Worm (Caenorhabditis elegans) whole organism, L4 larva: ENCODE data around the gene F49C5.11.

Experiments used
- D1046.2 ChIP-seq: fragments of 200-800 bp; sonication (Bioruptor generic); IDR thresholded peaks from 2 replicates; pipeline ENCODE4 v1.3.6; 2022; ENCODE audit warnings: missing genetic modification characterization, missing compliant biosample characterization
- F10B5.3 ChIP-seq: sonication (generic microtip); optimal IDR thresholded peaks from 2 replicates; lab custom pipeline; 2016; ENCODE audit warnings: mild to moderate bottlenecking, missing genetic modification characterization, missing compliant biosample characterization
- F26F4.8 ChIP-seq: fragments of 200-800 bp; sonication (Bioruptor generic); conservative IDR thresholded peaks from 2 replicates; pipeline ENCODE4 v1.3.6; 2022; ENCODE audit warnings: missing genetic modification characterization, missing compliant biosample characterization
- F44E2.7 ChIP-seq: fragments of 200-800 bp; sonication (Bioruptor generic); IDR thresholded peaks from 2 replicates; pipeline ENCODE4 v2.1.2; 2022; ENCODE audit warnings: missing genetic modification characterization, missing compliant biosample characterization
- F49E8.2 ChIP-seq: sonication (generic microtip); optimal IDR thresholded peaks from 2 replicates; lab custom pipeline; 2016; ENCODE audit warnings: missing compliant biosample characterization, mild to moderate bottlenecking, missing genetic modification characterization, borderline replicate concordance
- Y5F2A.4 ChIP-seq: fragments of 200-800 bp; sonication (Bioruptor generic); optimal IDR thresholded peaks from 2 replicates; lab custom pipeline; 2018; ENCODE audit warnings: mild to moderate bottlenecking, missing genetic modification characterization, missing compliant biosample characterization
- ZK337.2 ChIP-seq: fragments of 200-800 bp; sonication (Bioruptor generic); IDR thresholded peaks from 2 replicates; pipeline ENCODE4 v1.3.6; 2022; ENCODE audit warnings: missing genetic modification reagents, missing genetic modification characterization, missing compliant biosample characterization
- aly-2 ChIP-seq: sonication (generic microtip); optimal IDR thresholded peaks from 2 replicates; lab custom pipeline; 2018; ENCODE audit warnings: missing biosample characterization, missing genetic modification characterization
- ceh-28 ChIP-seq: fragments of 150-350 bp; optimal IDR thresholded peaks from 2 replicates; lab custom pipeline; 2014; ENCODE audit warnings: missing biosample characterization, missing genetic modification reagents, missing genetic modification characterization
- ceh-32 ChIP-seq: sonication (generic microtip); optimal IDR thresholded peaks from 2 replicates; lab custom pipeline; 2016; ENCODE audit warnings: mild to moderate bottlenecking, missing genetic modification characterization, missing compliant biosample characterization; ENCODE audit not compliant: poor library complexity
- ceh-82 ChIP-seq: sonication (generic microtip); optimal IDR thresholded peaks from 2 replicates; lab custom pipeline; 2017; ENCODE audit warnings: missing biosample characterization, missing genetic modification characterization
- ces-1 ChIP-seq: fragments of 150-350 bp; sonication (generic microtip); optimal IDR thresholded peaks from 4 replicates; lab custom pipeline; 2014; ENCODE audit warnings: missing biosample characterization, missing genetic modification reagents, missing genetic modification characterization
- cey-2 ChIP-seq: sonication (generic microtip); optimal IDR thresholded peaks from 3 replicates; lab custom pipeline; 2017; ENCODE audit warnings: missing genetic modification characterization, mild to moderate bottlenecking, missing compliant biosample characterization, antibody characterized with exemption, borderline replicate concordance; ENCODE audit not compliant: insufficient read depth
- ctbp-1 ChIP-seq: fragments of 200-800 bp; sonication (Bioruptor generic); IDR thresholded peaks from 2 replicates; pipeline ENCODE4 v1.3.6; 2022; ENCODE audit warnings: missing genetic modification reagents, missing genetic modification characterization, missing compliant biosample characterization
- hlh-11 ChIP-seq: fragments of 200-800 bp; sonication (Bioruptor generic); optimal IDR thresholded peaks from 2 replicates; lab custom pipeline; 2018; ENCODE audit warnings: mild to moderate bottlenecking, missing genetic modification characterization, missing compliant biosample characterization
- hmg-1.1 ChIP-seq: fragments of 200-800 bp; sonication (Bioruptor generic); IDR thresholded peaks from 2 replicates; pipeline ENCODE4 v1.3.6; 2022; ENCODE audit warnings: missing genetic modification reagents, missing genetic modification characterization, missing compliant biosample characterization
- lin-15B ChIP-seq: fragments of 150-350 bp; sonication (generic microtip); optimal IDR thresholded peaks from 3 replicates; lab custom pipeline; 2014; ENCODE audit warnings: missing biosample characterization, missing genetic modification characterization
- lin-38 ChIP-seq: fragments of 200-800 bp; sonication (Bioruptor generic); IDR thresholded peaks from 2 replicates; pipeline ENCODE4 v1.3.6; 2022; ENCODE audit warnings: missing genetic modification reagents, missing genetic modification characterization, missing compliant biosample characterization
- lsy-2 ChIP-seq, 2 experiments: fragments of 150-350 bp in 1 of 2; sonication (generic microtip) in 1 of 2; optimal IDR thresholded peaks; 2 replicates each; lab custom pipeline; 2014 to 2017; ENCODE audit warnings: missing biosample characterization in 2 of 2, missing genetic modification characterization in 2 of 2
- madf-9 ChIP-seq: fragments of 200-800 bp; sonication (Bioruptor generic); conservative IDR thresholded peaks from 2 replicates; pipeline ENCODE4 v1.3.6; 2022; ENCODE audit warnings: missing genetic modification reagents, missing genetic modification characterization, missing compliant biosample characterization
- mep-1 ChIP-seq: fragments of 150-350 bp; sonication (generic microtip); optimal IDR thresholded peaks from 3 replicates; lab custom pipeline; 2014; ENCODE audit warnings: missing biosample characterization, missing genetic modification characterization
- mxl-2 ChIP-seq: fragments of 200-800 bp; sonication (Bioruptor generic); conservative IDR thresholded peaks from 2 replicates; pipeline ENCODE4 v1.3.6; 2022; ENCODE audit warnings: missing genetic modification reagents, missing genetic modification characterization, missing compliant biosample characterization
- nhr-10 ChIP-seq: fragments of 150-350 bp; optimal IDR thresholded peaks from 2 replicates; lab custom pipeline; 2014; ENCODE audit warnings: missing biosample characterization, missing genetic modification characterization
- nhr-11 ChIP-seq: fragments of 150-350 bp; optimal IDR thresholded peaks from 2 replicates; lab custom pipeline; 2014; ENCODE audit warnings: missing biosample characterization, missing genetic modification characterization
- nhr-28 ChIP-seq: fragments of 150-350 bp; optimal IDR thresholded peaks from 2 replicates; lab custom pipeline; 2014; ENCODE audit warnings: missing biosample characterization, missing genetic modification characterization
- nhr-6 ChIP-seq: fragments of 150-350 bp; optimal IDR thresholded peaks from 2 replicates; lab custom pipeline; 2014; ENCODE audit warnings: missing biosample characterization, missing genetic modification characterization
- pha-4 ChIP-seq, 2 experiments: fragments of 150-350 bp in 1 of 2; fragments of 200-800 bp in 1 of 2; sonication (Bioruptor generic) in 1 of 2; IDR thresholded peaks in 1 of 2; optimal IDR thresholded peaks in 1 of 2; 2 replicates each; pipeline versions ENCODE4 v1.3.6 to Lab custom; 2014 to 2022; ENCODE audit warnings: missing genetic modification characterization in 2 of 2, missing genetic modification reagents in 2 of 2, missing biosample characterization in 1 of 2, missing compliant biosample characterization in 1 of 2
- php-3 ChIP-seq: fragments of 200-800 bp; sonication (Bioruptor generic); IDR thresholded peaks from 2 replicates; pipeline ENCODE4 v1.3.6; 2022; ENCODE audit warnings: missing genetic modification reagents, missing genetic modification characterization, missing compliant biosample characterization
- pqm-1 ChIP-seq: sonication (generic microtip); optimal IDR thresholded peaks from 2 replicates; lab custom pipeline; 2017; ENCODE audit warnings: missing biosample characterization, missing genetic modification characterization
- set-16 ChIP-seq: fragments of 200-800 bp; sonication (Bioruptor generic); IDR thresholded peaks from 2 replicates; pipeline ENCODE4 v1.3.6; 2022; ENCODE audit warnings: missing genetic modification reagents, missing genetic modification characterization, missing compliant biosample characterization
- snpc-4 ChIP-seq: fragments of 150-350 bp; optimal IDR thresholded peaks from 2 replicates; lab custom pipeline; 2014; ENCODE audit warnings: missing biosample characterization, missing genetic modification characterization
- tag-97 ChIP-seq: fragments of 200-800 bp; sonication (Bioruptor generic); IDR thresholded peaks from 2 replicates; pipeline ENCODE4 v1.3.6; 2022; ENCODE audit warnings: missing genetic modification characterization, missing compliant biosample characterization
- unc-130 ChIP-seq: sonication (generic microtip); optimal IDR thresholded peaks from 2 replicates; lab custom pipeline; 2016; ENCODE audit warnings: missing genetic modification reagents, missing genetic modification characterization, missing compliant biosample characterization
- unc-62 ChIP-seq, 3 experiments: fragments of 150-350 bp in 1 of 3; sonication (generic microtip); optimal IDR thresholded peaks in 2 of 3; peaks in 1 of 3; 1 replicate in 1 of 3; 2 replicates in 2 of 3; lab custom pipeline; 2014 to 2017; ENCODE audit warnings: missing biosample characterization in 3 of 3, missing genetic modification characterization in 3 of 3, missing genetic modification reagents in 3 of 3, missing genotype in 1 of 3
- vab-7 ChIP-seq: fragments of 200-800 bp; sonication (Bioruptor generic); IDR thresholded peaks from 2 replicates; pipeline ENCODE4 v1.3.6; 2022; ENCODE audit warnings: missing genetic modification reagents, missing genetic modification characterization, missing compliant biosample characterization
- zag-1 ChIP-seq: fragments of 150-350 bp; optimal IDR thresholded peaks from 2 replicates; lab custom pipeline; 2014; ENCODE audit warnings: missing biosample characterization, missing genetic modification characterization
- zip-2 ChIP-seq: fragments of 150-350 bp; optimal IDR thresholded peaks from 2 replicates; lab custom pipeline; 2014; ENCODE audit warnings: missing biosample characterization, missing genetic modification characterization

The F49C5.11 gene

DNA sequence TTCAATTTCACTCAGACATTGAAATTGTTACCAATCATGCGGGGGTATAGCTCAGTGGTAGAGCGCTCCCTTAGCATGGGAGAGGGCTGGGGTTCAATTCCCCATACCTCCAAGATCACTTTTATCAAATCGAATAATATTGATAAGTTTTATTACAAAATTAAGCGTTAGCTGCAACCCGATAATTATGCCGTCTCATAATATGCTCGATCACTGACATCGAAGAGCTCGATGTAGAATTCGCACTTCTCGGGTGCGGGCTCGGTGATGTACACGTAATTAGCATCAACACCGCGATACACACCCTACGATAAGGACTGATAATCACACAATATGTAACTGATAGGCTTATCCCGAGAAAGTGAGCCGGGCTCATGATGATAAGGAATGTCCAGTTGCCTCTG lies 13.1 kb upstream of the F49C5.11 start (continued):
- TF ChIP-seq cey-2, result no peak
- TF ChIP-seq pha-4 (GFP tag; IDR thresholded peaks at IDR 0.05; lab: Robert Waterston, UW), result peak; percentile 45; the same call in 1 of the 2 replicates
- no peak for TF ChIP-seq pha-4 (tag; optimal IDR thresholded peaks at IDR 0.05; lab: Kevin White, UChicago)
- TF ChIP-seq lin-38, result no peak; the same call in 1 of the 2 replicates
- TF ChIP-seq F49E8.2 (tag; lab: Kevin White, UChicago), result peak; percentile 4
- peak; percentile 80 for TF ChIP-seq F26F4.8 (GFP tag; lab: Robert Waterston, UW)
- TF ChIP-seq ceh-32, result no peak
- TF ChIP-seq unc-62 (GFP tag; optimal IDR thresholded peaks at IDR 0.05 in 1 of 2; lab: Kevin White, UChicago), result no peak
- TF ChIP-seq unc-62 (tag; optimal IDR thresholded peaks at IDR 0.05; lab: Kevin White, UChicago), result no peak
- peak; percentile 36 for TF ChIP-seq zip-2 (tag; lab: Kevin White, UChicago)
- TF ChIP-seq ces-1, result no peak

DNA sequence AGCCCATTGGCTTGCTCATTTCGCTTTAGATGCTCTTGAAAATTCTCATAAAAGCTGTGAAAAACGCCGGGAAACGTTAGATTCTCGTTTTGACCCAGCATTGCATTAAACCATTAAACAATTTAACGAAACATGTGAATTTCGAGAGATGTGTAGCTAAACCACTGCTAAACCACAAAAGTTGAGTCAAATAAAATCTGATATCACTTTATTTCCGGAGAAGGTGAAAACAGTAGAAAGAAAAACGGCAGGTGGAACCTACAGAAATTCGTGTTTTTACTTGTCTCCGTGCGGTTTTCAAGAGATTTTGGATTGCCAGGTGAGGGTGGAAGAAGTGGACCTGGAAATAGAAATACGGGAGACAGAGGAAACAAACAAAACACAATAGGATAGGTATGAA lies 11.1 kb upstream of the F49C5.11 start, which contains the start of gene F49C5.9:
TSS of gene F49C5.9 (minus strand) at position 101 of the 400 bp plus-strand sequence.
- TF ChIP-seq zag-1, result no peak
- no peak for TF ChIP-seq ZK337.2 (GFP tag; lab: Robert Waterston, UW)
- TF ChIP-seq ctbp-1, result no peak
- TF ChIP-seq tag-97 (GFP tag; lab: Robert Waterston, UW), result no peak
- no peak for TF ChIP-seq nhr-11 (tag; lab: Kevin White, UChicago)
- TF ChIP-seq hlh-11 (tag; lab: Kevin White, UChicago), result no peak
- no peak for TF ChIP-seq snpc-4 (tag; lab: Kevin White, UChicago)
- no peak for TF ChIP-seq mep-1
- TF ChIP-seq vab-7 (GFP tag; lab: Robert Waterston, UW), result no peak
- TF ChIP-seq madf-9 (GFP tag; lab: Robert Waterston, UW), result no peak
- no peak for TF ChIP-seq nhr-6 (tag; lab: Kevin White, UChicago)
- no peak for TF ChIP-seq mxl-2 (GFP tag; lab: Robert Waterston, UW)
- TF ChIP-seq Y5F2A.4 (GFP tag; lab: Kevin White, UChicago), result no peak
- no peak for TF ChIP-seq nhr-28 (tag; lab: Kevin White, UChicago)
- no peak for TF ChIP-seq unc-130
- TF ChIP-seq aly-2, result no peak

DNA sequence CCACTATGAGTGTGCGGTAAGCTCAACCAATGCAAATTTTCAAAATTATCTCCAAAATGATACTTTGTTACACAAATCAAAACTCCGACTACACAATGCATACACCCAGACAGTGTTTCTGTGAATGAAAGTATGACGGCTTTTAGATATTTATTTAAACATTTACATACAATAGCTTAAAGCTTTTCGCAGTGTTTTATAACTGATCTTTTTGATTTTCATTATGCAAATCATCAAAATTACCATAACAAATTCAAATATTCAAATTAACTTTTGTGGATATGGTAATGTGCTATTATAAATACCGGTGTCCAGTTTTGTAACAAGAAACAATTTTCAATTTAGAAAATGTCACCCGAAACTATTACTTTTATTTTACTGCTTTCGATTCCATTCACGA lies 9.3 kb upstream of the F49C5.11 start, which contains the start of the genes F49C5.5 and F49C5.10:
TSS of gene F49C5.5 (minus strand) at position 101 of the 400 bp plus-strand sequence.
TSS of gene F49C5.10 (plus strand) at position 344 of the 400 bp plus-strand sequence.
- TF ChIP-seq madf-9 (GFP tag; lab: Robert Waterston, UW) (no peak), F26F4.8 (GFP tag; lab: Robert Waterston, UW) (no peak), D1046.2 (GFP tag; lab: Robert Waterston, UW) (no peak), set-16 (GFP tag; lab: Robert Waterston, UW) (no peak), ctbp-1 (no peak)

DNA sequence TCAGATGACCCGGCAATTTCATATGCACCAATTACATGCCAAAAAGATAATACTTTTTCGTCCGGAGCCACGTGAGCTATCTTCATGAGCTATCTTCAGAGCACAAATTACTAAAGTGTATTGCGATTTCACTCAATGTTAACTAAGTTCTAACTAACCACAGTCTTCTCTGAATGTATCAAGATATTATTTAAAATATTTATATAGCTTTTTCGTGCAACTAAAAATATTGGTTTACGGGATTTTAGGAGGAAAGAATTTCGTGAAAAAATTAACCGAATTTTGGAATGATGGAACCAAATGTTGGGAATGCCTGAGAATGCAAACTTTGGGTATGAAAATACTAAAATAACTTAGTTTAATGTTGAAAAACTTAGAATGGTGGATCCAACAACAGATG lies 8.1 kb upstream of the F49C5.11 start, which contains the start of gene F49C5.16:
TSS of gene F49C5.16 (plus strand) at position 301 of the 400 bp plus-strand sequence.
- TF ChIP-seq pqm-1 (tag; lab: Kevin White, UChicago), result no peak
- TF ChIP-seq F10B5.3 (tag; lab: Kevin White, UChicago), result no peak
- TF ChIP-seq php-3 (GFP tag; lab: Robert Waterston, UW), result no peak
- TF ChIP-seq aly-2, result no peak
- TF ChIP-seq F44E2.7, result no peak
- TF ChIP-seq ceh-28 (tag; lab: Kevin White, UChicago), result no peak
- TF ChIP-seq hmg-1.1, result no peak
- TF ChIP-seq lsy-2 (tag; optimal IDR thresholded peaks at IDR 0.05; lab: Kevin White, UChicago), result no peak
- TF ChIP-seq nhr-11 (tag; lab: Kevin White, UChicago), result no peak
- TF ChIP-seq lin-15B (tag; lab: Kevin White, UChicago), result no peak
- TF ChIP-seq nhr-10, result no peak
- TF ChIP-seq hlh-11 (tag; lab: Kevin White, UChicago), result no peak
- TF ChIP-seq ceh-82 (tag; lab: Kevin White, UChicago), result no peak
